Worm (Caenorhabditis elegans): ENCODE results near the gene ceh-1.

Gene ceh-1

DNA sequence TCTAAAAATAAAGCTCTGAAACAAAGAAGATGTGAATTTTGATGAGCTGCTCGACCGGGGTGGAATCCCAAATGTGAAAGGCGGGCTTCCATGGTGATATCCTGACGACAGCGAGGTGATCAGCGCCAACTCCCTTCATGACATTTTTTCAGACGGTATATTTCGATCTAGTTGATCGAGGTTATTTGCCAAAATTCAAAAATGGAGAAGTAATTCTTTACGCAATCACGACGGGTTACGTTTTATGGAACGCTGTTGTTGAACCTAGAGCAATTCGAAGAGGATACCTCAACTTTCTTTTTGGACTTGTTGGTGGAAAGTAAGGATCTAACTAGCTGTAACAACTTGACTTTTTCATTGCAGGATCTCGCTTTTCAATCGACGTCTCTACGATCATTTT is 22.7 kb upstream of the ceh-1 start:
- TF ChIP-seq ceh-16 (tag; optimal IDR thresholded peaks at IDR 0.05) (no peak), nhr-11 (tag; optimal IDR thresholded peaks at IDR 0.05) (no peak), elt-3 (tag; optimal IDR thresholded peaks at IDR 0.05) (no peak), R02D3.7 (tag; optimal IDR thresholded peaks at IDR 0.05) (no peak), ztf-11 (tag; optimal IDR thresholded peaks at IDR 0.05) (no peak), nhr-25 (tag; optimal IDR thresholded peaks at IDR 0.05) (no peak), snpc-4 (tag; optimal IDR thresholded peaks at IDR 0.05) (no peak), ceh-9 (tag; optimal IDR thresholded peaks at IDR 0.05) (no peak)

- TF ChIP-seq lsy-12 (tag; optimal IDR thresholded peaks at IDR 0.05) (no peak), elt-2 (tag; optimal IDR thresholded peaks at IDR 0.05) (peak; percentile 73), ama-1 (optimal IDR thresholded peaks at IDR 0.05) (no peak), pqm-1 (tag; optimal IDR thresholded peaks at IDR 0.05) (peak; percentile 42)
Measured at ce11 chrX:4673165-4673756, 19.3 kb upstream of the ceh-1 start, which contains the start of gene tmem-135. tmem-135 (plus strand) TSS chrX:4673706.

ce11 chrX:4671837-4672236 is 17.9 kb upstream of the ceh-1 start:
- TF ChIP-seq elt-2 (tag; optimal IDR thresholded peaks at IDR 0.05) (peak; percentile 48), nhr-43 (tag; optimal IDR thresholded peaks at IDR 0.05; ENCODE audit: poor library complexity, severe bottlenecking) (no peak), nhr-25 (tag; optimal IDR thresholded peaks at IDR 0.05) (no peak)

- TF ChIP-seq pha-4 (tag; optimal IDR thresholded peaks at IDR 0.05) (peak; percentile 7), hmg-11 (tag; optimal IDR thresholded peaks at IDR 0.05) (no peak)
Measured at ce11 chrX:4667788-4668187, 13.8 kb upstream of the ceh-1 start, which contains the start of gene mfsd-12. mfsd-12 (plus strand) TSS chrX:4668088.

ce11 chrX:4664649-4665048 is 10.7 kb upstream of the ceh-1 start:
- no peak for TF ChIP-seq pha-4 (tag; optimal IDR thresholded peaks at IDR 0.05)
- no peak for TF ChIP-seq skn-1 (tag; optimal IDR thresholded peaks at IDR 0.05)
- TF ChIP-seq ZK546.5 (tag; optimal IDR thresholded peaks at IDR 0.05), result no peak
- TF ChIP-seq nhr-43 (tag; optimal IDR thresholded peaks at IDR 0.05; ENCODE audit: poor library complexity, severe bottlenecking), result no peak
- no peak for TF ChIP-seq ceh-28 (tag; optimal IDR thresholded peaks at IDR 0.05)
- TF ChIP-seq fkh-2 (tag; optimal IDR thresholded peaks at IDR 0.05), result no peak
- no peak for TF ChIP-seq jun-1 (tag; optimal IDR thresholded peaks at IDR 0.05)
- TF ChIP-seq fkh-10 (GFP tag; optimal IDR thresholded peaks at IDR 0.05), result no peak
- TF ChIP-seq lin-15B (tag; optimal IDR thresholded peaks at IDR 0.05), result no peak
- no peak for TF ChIP-seq R02D3.7 (tag; optimal IDR thresholded peaks at IDR 0.05)
- no peak for TF ChIP-seq eor-1 (tag; optimal IDR thresholded peaks at IDR 0.05)
- no peak for TF ChIP-seq unc-39 (tag; optimal IDR thresholded peaks at IDR 0.05)
- TF ChIP-seq nhr-77 (tag; optimal IDR thresholded peaks at IDR 0.05), result no peak
- TF ChIP-seq nhr-76 (tag; optimal IDR thresholded peaks at IDR 0.05), result no peak
- TF ChIP-seq ceh-9 (tag; optimal IDR thresholded peaks at IDR 0.05), result no peak
- TF ChIP-seq mdl-1 (tag; optimal IDR thresholded peaks at IDR 0.05), result no peak
- TF ChIP-seq ceh-82 (tag; optimal IDR thresholded peaks at IDR 0.05), result no peak
- TF ChIP-seq sea-2 (GFP tag; optimal IDR thresholded peaks at IDR 0.05), result no peak
- TF ChIP-seq daf-12 (tag; optimal IDR thresholded peaks at IDR 0.05), result no peak

- TF ChIP-seq ztf-11 (tag; optimal IDR thresholded peaks at IDR 0.05) (no peak), elt-2 (tag; optimal IDR thresholded peaks at IDR 0.05) (peak; percentile 5), pqm-1 (tag; optimal IDR thresholded peaks at IDR 0.05) (peak; percentile 21), nhr-23 (tag; optimal IDR thresholded peaks at IDR 0.05) (no peak), nhr-12 (tag; optimal IDR thresholded peaks at IDR 0.05) (no peak), nfya-1 (tag; optimal IDR thresholded peaks at IDR 0.05; ENCODE audit: insufficient read depth) (peak; percentile 33), fos-1 (tag; optimal IDR thresholded peaks at IDR 0.05) (no peak), elt-3 (tag; optimal IDR thresholded peaks at IDR 0.05) (no peak)
Measured at ce11 chrX:4662964-4663684, 9.2 kb upstream of the ceh-1 start.

Data from whole organism, L3 larva.